Worm (Caenorhabditis elegans) whole organism, mixed stage, embryonic: ENCODE data around the gene trpp-9.

Experiments
- bed-3 ChIP-seq: fragments of 200-800 bp; sonication (Bioruptor generic); optimal IDR thresholded peaks from 3 replicates; lab custom pipeline; 2018; ENCODE audit warnings: mild to moderate bottlenecking, missing genetic modification characterization, moderate library complexity, missing compliant biosample characterization
- blmp-1 ChIP-seq: fragments of 150-350 bp; optimal IDR thresholded peaks from 2 replicates; lab custom pipeline; 2014; ENCODE audit warnings: missing biosample characterization, missing genetic modification characterization
- ceh-39 ChIP-seq: fragments of 150-350 bp; optimal IDR thresholded peaks from 2 replicates; lab custom pipeline; 2014; ENCODE audit warnings: missing biosample characterization, missing genetic modification characterization
- ceh-43 ChIP-seq: fragments of 200-800 bp; sonication (Bioruptor generic); optimal IDR thresholded peaks from 2 replicates; lab custom pipeline; 2018; ENCODE audit warnings: mild to moderate bottlenecking, missing genetic modification characterization, moderate library complexity, missing compliant biosample characterization
- ceh-83 ChIP-seq: fragments of 200-800 bp; sonication (Bioruptor generic); optimal IDR thresholded peaks from 2 replicates; lab custom pipeline; 2018; ENCODE audit warnings: mild to moderate bottlenecking, missing genetic modification characterization, missing compliant biosample characterization
- ces-1 ChIP-seq: fragments of 150-350 bp; optimal IDR thresholded peaks from 2 replicates; lab custom pipeline; 2014; ENCODE audit warnings: missing biosample characterization, missing genetic modification reagents, missing genetic modification characterization
- cnd-1 ChIP-seq: fragments of 200-800 bp; sonication (Bioruptor generic); optimal IDR thresholded peaks from 2 replicates; lab custom pipeline; 2018; ENCODE audit warnings: mild to moderate bottlenecking, missing genetic modification characterization, missing compliant biosample characterization
- drap-1 ChIP-seq: fragments of 200-800 bp; sonication (Bioruptor generic); optimal IDR thresholded peaks from 3 replicates; lab custom pipeline; 2018; ENCODE audit warnings: mild to moderate bottlenecking, missing genetic modification characterization, missing compliant biosample characterization
- elt-1 ChIP-seq: sonication (generic microtip); optimal IDR thresholded peaks from 2 replicates; lab custom pipeline; 2017; ENCODE audit warnings: missing genetic modification characterization, mild to moderate bottlenecking, missing compliant biosample characterization, antibody characterized with exemption, moderate library complexity, borderline replicate concordance; ENCODE audit not compliant: insufficient read depth
- elt-3 ChIP-seq: fragments of 150-350 bp; optimal IDR thresholded peaks from 2 replicates; lab custom pipeline; 2014; ENCODE audit warnings: missing biosample characterization, missing genetic modification characterization
- flh-1 ChIP-seq: fragments of 200-800 bp; sonication (Bioruptor generic); optimal IDR thresholded peaks from 2 replicates; lab custom pipeline; 2018; ENCODE audit warnings: mild to moderate bottlenecking, missing genetic modification characterization, moderate library complexity, missing compliant biosample characterization
- ham-2 ChIP-seq: fragments of 200-800 bp; sonication (Bioruptor generic); optimal IDR thresholded peaks from 2 replicates; lab custom pipeline; 2018; ENCODE audit warnings: mild to moderate bottlenecking, missing genetic modification characterization, missing compliant biosample characterization
- hlh-1 ChIP-seq: fragments of 150-350 bp; optimal IDR thresholded peaks from 2 replicates; lab custom pipeline; 2014; ENCODE audit warnings: missing biosample characterization, missing genetic modification reagents, missing genetic modification characterization
- lin-13 ChIP-seq: fragments of 150-350 bp; optimal IDR thresholded peaks from 2 replicates; lab custom pipeline; 2014; ENCODE audit warnings: missing biosample characterization, missing genetic modification characterization
- lin-32 ChIP-seq: fragments of 200-800 bp; sonication (Bioruptor generic); optimal IDR thresholded peaks from 2 replicates; lab custom pipeline; 2018; ENCODE audit warnings: mild to moderate bottlenecking, missing genetic modification characterization, missing compliant biosample characterization
- lsy-2 ChIP-seq: fragments of 150-350 bp; optimal IDR thresholded peaks from 2 replicates; lab custom pipeline; 2014; ENCODE audit warnings: missing biosample characterization, missing genetic modification characterization
- mab-5 ChIP-seq: fragments of 150-350 bp; optimal IDR thresholded peaks from 2 replicates; lab custom pipeline; 2014; ENCODE audit warnings: missing biosample characterization, missing genetic modification characterization
- mep-1 ChIP-seq: fragments of 150-350 bp; optimal IDR thresholded peaks from 2 replicates; lab custom pipeline; 2017; ENCODE audit warnings: missing biosample characterization, missing genetic modification reagents, missing genetic modification characterization, inconsistent platforms
- mls-2 ChIP-seq: sonication (generic microtip); optimal IDR thresholded peaks from 2 replicates; lab custom pipeline; 2016; ENCODE audit warnings: mild to moderate bottlenecking, missing genetic modification characterization, moderate library complexity, missing compliant biosample characterization
- nhr-12 ChIP-seq: fragments of 150-350 bp; optimal IDR thresholded peaks from 2 replicates; lab custom pipeline; 2014; ENCODE audit warnings: missing biosample characterization, missing genetic modification characterization
- nhr-2 ChIP-seq: fragments of 150-350 bp; optimal IDR thresholded peaks from 2 replicates; lab custom pipeline; 2014; ENCODE audit warnings: missing biosample characterization, missing genetic modification characterization
- nhr-28 ChIP-seq: fragments of 150-350 bp; optimal IDR thresholded peaks from 2 replicates; lab custom pipeline; 2014; ENCODE audit warnings: missing biosample characterization, missing genetic modification characterization
- nhr-76 ChIP-seq: sonication (generic microtip); optimal IDR thresholded peaks from 2 replicates; lab custom pipeline; 2017; ENCODE audit warnings: missing biosample characterization, missing genetic modification characterization
- pha-4 ChIP-seq: fragments of 150-350 bp; optimal IDR thresholded peaks from 2 replicates; lab custom pipeline; 2018; ENCODE audit warnings: missing biosample characterization, missing genetic modification reagents, missing genetic modification characterization
- sem-2 ChIP-seq: fragments of 200-800 bp; sonication (Bioruptor generic); optimal IDR thresholded peaks from 2 replicates; lab custom pipeline; 2018; ENCODE audit warnings: mild to moderate bottlenecking, missing genetic modification characterization, missing compliant biosample characterization
- snpc-4 ChIP-seq: fragments of 150-350 bp; optimal IDR thresholded peaks from 2 replicates; lab custom pipeline; 2014; ENCODE audit warnings: missing biosample characterization, missing genetic modification characterization
- sptf-1 ChIP-seq: sonication (generic microtip); optimal IDR thresholded peaks from 2 replicates; lab custom pipeline; 2017; ENCODE audit warnings: mild to moderate bottlenecking, missing genetic modification characterization, moderate library complexity, missing compliant biosample characterization
- tbx-8 ChIP-seq: fragments of 200-800 bp; sonication (Bioruptor generic); optimal IDR thresholded peaks from 2 replicates; lab custom pipeline; 2018; ENCODE audit warnings: mild to moderate bottlenecking, missing genetic modification characterization, moderate library complexity, missing compliant biosample characterization
- unc-120 ChIP-seq: sonication (generic microtip); optimal IDR thresholded peaks from 2 replicates; lab custom pipeline; 2017; ENCODE audit warnings: missing genetic modification characterization, missing compliant biosample characterization; ENCODE audit not compliant: poor library complexity, severe bottlenecking
- unc-39 ChIP-seq: fragments of 150-350 bp; optimal IDR thresholded peaks from 2 replicates; lab custom pipeline; 2014; ENCODE audit warnings: missing biosample characterization, missing genetic modification characterization
- unc-62 ChIP-seq: fragments of 150-350 bp; optimal IDR thresholded peaks from 2 replicates; lab custom pipeline; 2014; ENCODE audit warnings: missing biosample characterization, missing genetic modification reagents, missing genetic modification characterization
- zip-8 ChIP-seq: fragments of 150-350 bp; optimal IDR thresholded peaks from 2 replicates; lab custom pipeline; 2014; ENCODE audit warnings: missing biosample characterization, missing genetic modification characterization
- ztf-11 ChIP-seq: fragments of 150-350 bp; optimal IDR thresholded peaks from 2 replicates; lab custom pipeline; 2014; ENCODE audit warnings: missing biosample characterization, missing genetic modification characterization

Gene trpp-9

ce11 chrX:11533543-11534003, 30.1 kb upstream of the trpp-9 start, which contains the start of gene C35C5.8:
Gene C35C5.8 (plus strand): TSS chrX:11533593.
- no peak for TF ChIP-seq nhr-76 (tag; lab: Kevin White, UChicago)
- TF ChIP-seq elt-1, result no peak
- no peak for TF ChIP-seq zip-8 (tag; lab: Kevin White, UChicago)
- no peak for TF ChIP-seq unc-120 (tag; lab: Kevin White, UChicago)

ce11 chrX:11534443-11534842, 29.3 kb upstream of the trpp-9 start:
- no peak for TF ChIP-seq sem-2
- TF ChIP-seq ceh-83, result no peak
- TF ChIP-seq mep-1, result no peak
- no peak for TF ChIP-seq unc-120 (tag; lab: Kevin White, UChicago)
- no peak for TF ChIP-seq blmp-1 (tag; lab: Kevin White, UChicago)
- TF ChIP-seq ceh-43 (GFP tag; lab: Kevin White, UChicago), result no peak

DNA sequence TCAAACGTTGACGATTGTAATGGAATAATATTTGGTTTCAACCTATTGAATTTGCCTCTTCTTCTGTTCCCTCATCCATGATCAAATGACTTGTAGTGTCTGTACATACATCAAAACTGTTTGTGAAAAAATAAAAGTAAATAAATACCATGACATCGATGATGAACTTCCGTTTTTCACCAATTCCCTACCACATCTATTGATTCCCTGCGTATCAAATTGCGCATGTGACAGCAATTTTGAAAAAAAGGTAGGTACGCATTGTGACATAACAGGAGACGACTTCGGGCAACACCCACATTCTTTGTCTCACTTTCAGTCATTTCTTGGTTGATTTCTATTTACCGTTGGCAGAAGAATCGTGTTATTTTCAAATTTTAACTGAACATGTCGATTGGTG, 27.3 kb upstream of the trpp-9 start, which contains the start of gene C35C5.9:
TSS of gene C35C5.9 (plus strand) at position 161 of the 400 bp plus-strand sequence.
- no peak for TF ChIP-seq unc-120 (tag; lab: Kevin White, UChicago)
- no peak for TF ChIP-seq ces-1 (GFP tag; lab: Kevin White, UChicago)
- no peak for TF ChIP-seq flh-1 (GFP tag; lab: Kevin White, UChicago)

DNA sequence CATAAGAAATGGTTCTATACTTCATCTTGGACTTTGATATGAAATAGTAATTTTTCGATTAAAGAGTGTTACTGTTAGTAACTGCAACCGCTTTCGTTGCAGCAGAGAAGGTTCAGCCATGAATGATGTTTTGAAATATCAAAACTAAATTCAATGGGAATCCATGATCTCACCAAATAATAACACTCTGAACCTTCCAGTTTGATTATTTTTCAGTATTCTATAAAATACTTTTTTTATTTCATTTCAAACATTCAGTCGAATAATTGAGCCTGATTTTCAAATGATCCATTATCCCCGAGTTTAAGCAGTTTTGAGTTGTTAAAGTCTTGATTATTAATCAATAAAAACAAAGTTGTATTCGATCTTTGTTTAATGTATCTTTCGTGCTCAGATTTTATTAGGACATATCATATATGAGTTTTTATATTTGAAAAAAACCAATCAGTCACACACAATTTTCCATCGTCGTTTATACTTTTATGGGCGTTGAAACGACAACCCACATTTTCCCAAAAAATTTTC, 26.4 kb upstream of the trpp-9 start, which contains the start of gene gcp-2.2:
TSS of gene gcp-2.2 (plus strand) at position 475 of the 525 bp plus-strand sequence.
- no peak for TF ChIP-seq cnd-1
- no peak for TF ChIP-seq lin-32 (GFP tag; lab: Kevin White, UChicago)
- no peak for TF ChIP-seq ham-2 (GFP tag; lab: Kevin White, UChicago)
- no peak for TF ChIP-seq unc-120 (tag; lab: Kevin White, UChicago)
- no peak for TF ChIP-seq mep-1
- TF ChIP-seq nhr-28 (tag; lab: Kevin White, UChicago), result no peak

DNA sequence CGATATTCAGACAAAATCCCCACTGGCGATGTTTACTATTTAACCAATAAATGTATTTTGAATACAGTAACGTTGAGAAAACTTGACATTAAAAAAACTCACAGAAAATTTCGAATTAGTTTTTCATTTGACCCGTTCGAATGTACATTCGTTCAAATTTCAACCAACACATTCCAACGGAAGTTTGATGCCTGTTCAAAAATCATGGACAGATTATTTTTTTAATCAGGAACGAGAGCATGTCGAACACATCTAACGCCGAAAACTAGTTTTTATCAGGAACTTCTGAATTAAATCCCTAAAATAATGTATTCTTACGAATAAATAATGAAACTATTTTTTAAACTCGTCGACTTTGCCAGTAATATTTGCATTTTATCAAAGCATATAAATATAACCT, 22.0 kb upstream of the trpp-9 start:
- TF ChIP-seq cnd-1, result no peak
- TF ChIP-seq lin-32 (GFP tag; lab: Kevin White, UChicago), result no peak
- no peak for TF ChIP-seq nhr-2 (tag; lab: Kevin White, UChicago)
- TF ChIP-seq elt-3, result no peak
- TF ChIP-seq ham-2 (GFP tag; lab: Kevin White, UChicago), result no peak
- no peak for TF ChIP-seq pha-4 (tag; lab: Kevin White, UChicago)
- no peak for TF ChIP-seq tbx-8 (GFP tag; lab: Kevin White, UChicago)
- TF ChIP-seq mls-2 (tag; lab: Kevin White, UChicago), result no peak
- no peak for TF ChIP-seq unc-39
- no peak for TF ChIP-seq ceh-83
- no peak for TF ChIP-seq ztf-11 (tag; lab: Kevin White, UChicago)
- TF ChIP-seq drap-1 (GFP tag; lab: Kevin White, UChicago), result no peak
- no peak for TF ChIP-seq sem-2
- no peak for TF ChIP-seq sptf-1
- no peak for TF ChIP-seq hlh-1
- no peak for TF ChIP-seq lin-13 (tag; lab: Kevin White, UChicago)
- no peak for TF ChIP-seq unc-62 (GFP tag; lab: Kevin White, UChicago)

DNA sequence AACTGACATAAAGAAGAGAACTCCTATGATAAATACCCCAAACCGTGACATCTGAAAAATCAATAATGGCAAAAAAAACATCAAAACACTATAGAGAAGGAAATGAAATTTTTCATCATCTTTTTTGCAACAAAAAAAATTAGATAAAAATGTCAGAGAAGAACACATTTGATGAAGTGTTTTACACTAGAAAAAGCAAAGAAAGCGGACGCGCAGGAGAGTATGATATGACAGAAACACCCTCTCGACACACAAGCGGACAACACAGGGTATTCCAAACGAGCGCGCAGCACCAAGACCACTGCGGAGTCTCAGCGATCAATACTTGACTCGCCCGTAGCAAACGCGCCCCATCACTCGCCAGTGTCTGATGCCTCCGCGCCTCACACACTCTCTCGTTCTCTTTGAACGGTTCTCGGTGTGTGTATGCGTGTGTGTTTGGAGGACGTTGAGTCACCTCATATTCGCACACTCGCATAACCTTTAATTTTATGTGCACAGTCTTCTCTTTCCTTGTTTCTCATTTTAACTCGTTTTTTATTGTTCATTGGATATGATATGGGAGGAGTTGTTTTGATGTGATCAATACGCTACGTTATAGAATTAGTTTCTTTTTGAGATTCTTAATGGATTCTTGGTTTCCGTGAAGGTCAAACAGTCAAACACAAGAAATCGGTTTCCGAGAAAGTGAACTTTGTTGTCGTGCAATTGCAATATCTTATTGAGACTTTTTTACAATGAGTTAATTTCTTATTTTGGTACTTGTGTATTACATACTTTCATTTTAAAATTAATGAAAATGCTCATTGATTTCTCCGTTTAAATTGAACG, 17.1 kb upstream of the trpp-9 start, which contains the start of gene selt-1.1:
TSS of gene selt-1.1 (minus strand) at position 51 of the 831 bp plus-strand sequence.
- TF ChIP-seq hlh-1 (peak; percentile 38), mab-5 (tag; lab: Kevin White, UChicago) (no peak), elt-3 (no peak), sem-2 (no peak), nhr-76 (tag; lab: Kevin White, UChicago) (no peak), cnd-1 (peak; percentile 4), lin-13 (tag; lab: Kevin White, UChicago) (no peak), ceh-39 (tag; lab: Kevin White, UChicago) (no peak), unc-120 (tag; lab: Kevin White, UChicago) (peak; percentile 70), tbx-8 (GFP tag; lab: Kevin White, UChicago) (no peak), lin-32 (GFP tag; lab: Kevin White, UChicago) (no peak), ceh-83 (peak; percentile 59), bed-3 (GFP tag; lab: Kevin White, UChicago) (no peak), ham-2 (GFP tag; lab: Kevin White, UChicago) (no peak), nhr-12 (no peak), nhr-28 (tag; lab: Kevin White, UChicago) (no peak), blmp-1 (tag; lab: Kevin White, UChicago) (no peak), mls-2 (tag; lab: Kevin White, UChicago) (no peak), snpc-4 (no peak), drap-1 (GFP tag; lab: Kevin White, UChicago) (peak; percentile 14), sptf-1 (no peak), ztf-11 (tag; lab: Kevin White, UChicago) (no peak), lsy-2 (tag; lab: Kevin White, UChicago) (no peak), mep-1 (peak; percentile 9), unc-62 (GFP tag; lab: Kevin White, UChicago) (peak; percentile 36), elt-1 (no peak), ceh-43 (GFP tag; lab: Kevin White, UChicago) (no peak), pha-4 (tag; lab: Kevin White, UChicago) (peak; percentile 82), ces-1 (GFP tag; lab: Kevin White, UChicago) (no peak)
